Fruit fly (Drosophila melanogaster): ENCODE results near the gene Tsp.
A peak's percentile ranks its signal among the peaks of the same experiment; 100 is the strongest.

The Tsp gene

DNA sequence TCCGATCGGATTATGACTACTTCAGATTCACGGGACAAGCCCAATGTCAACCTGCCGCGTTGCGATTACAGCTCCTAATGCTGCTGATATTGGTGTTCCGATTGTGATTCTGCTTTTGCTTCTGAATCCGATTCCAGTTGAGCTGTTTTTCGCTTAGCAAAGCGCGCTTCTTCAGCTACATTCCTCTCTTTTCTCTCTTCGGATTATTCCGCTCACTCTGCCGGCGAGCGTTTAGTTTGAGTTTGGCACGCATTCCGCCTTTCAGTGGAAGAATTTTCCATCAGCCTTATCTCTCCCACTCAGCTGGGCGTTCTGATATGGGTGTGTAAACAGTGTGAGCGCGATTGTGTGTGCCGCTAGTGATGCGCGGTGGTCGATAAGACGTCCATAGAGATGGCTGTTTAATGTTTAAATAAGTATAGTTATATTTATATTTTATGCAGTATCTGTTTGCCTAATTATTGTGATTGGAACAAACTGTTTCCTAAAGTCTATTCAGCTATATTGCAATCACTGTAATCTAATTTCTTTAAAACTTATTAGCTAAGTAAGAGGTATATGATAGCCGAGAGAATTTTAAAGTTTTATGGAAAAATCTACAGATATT is 41.1 kb downstream of the Tsp start, which contains the start of gene Galt (continued):
- TF ChIP-seq NC2α (GFP tag; optimal IDR thresholded peaks at IDR 0.05) = no peak
- peak in 1 of 2 experiments; percentile 73 for TF ChIP-seq crp (GFP tag; optimal IDR thresholded peaks at IDR 0.05)
- no peak for TF ChIP-seq fd64A (GFP tag; optimal IDR thresholded peaks at IDR 0.05)
- TF ChIP-seq CG16779 (GFP tag; IDR thresholded peaks at IDR 0.05) = no peak
- TF ChIP-seq zfh2 (GFP tag; optimal IDR thresholded peaks at IDR 0.05) = no peak
- TF ChIP-seq CG3847 (GFP tag; IDR thresholded peaks at IDR 0.05) = no peak
- TF ChIP-seq CG32532 (GFP tag; IDR thresholded peaks at IDR 0.05) = peak; percentile 12; the same call in 1 of the 2 replicates
- TF ChIP-seq CG7271 (tag; optimal IDR thresholded peaks at IDR 0.05) = peak; percentile 35
- TF ChIP-seq CG10654 (GFP tag; optimal IDR thresholded peaks at IDR 0.05) = no peak
- peak; percentile 68 for TF ChIP-seq CG14710 (tag; optimal IDR thresholded peaks at IDR 0.05)
- no peak for TF ChIP-seq Doc2 (GFP tag; IDR thresholded peaks at IDR 0.05)
- TF ChIP-seq org-1 (GFP tag; optimal IDR thresholded peaks at IDR 0.05) = no peak
- TF ChIP-seq lola (GFP tag; optimal IDR thresholded peaks at IDR 0.05) = peak in 1 of 3 experiments; percentile 31
- TF ChIP-seq CG43689 (GFP tag; IDR thresholded peaks at IDR 0.05) = no peak
- peak; percentile 47; the same call in 1 of the 3 replicates for TF ChIP-seq mld (GFP tag; IDR thresholded peaks at IDR 0.05; ENCODE audit: partially characterized antibody)
- TF ChIP-seq CG7928 (GFP tag; optimal IDR thresholded peaks at IDR 0.05) = no peak
- peak; percentile 57; the same call in 1 of the 2 replicates for TF ChIP-seq GATAe (GFP tag; conservative IDR thresholded peaks at IDR 0.05)
- TF ChIP-seq CG2202 (tag; optimal IDR thresholded peaks at IDR 0.05) = peak; percentile 10
- TF ChIP-seq NfI (GFP tag; optimal IDR thresholded peaks at IDR 0.05) = peak; percentile 20
- no peak for TF ChIP-seq CG4854 (GFP tag; optimal IDR thresholded peaks at IDR 0.05)
- no peak for TF ChIP-seq CTCF (GFP tag; optimal IDR thresholded peaks at IDR 0.05)
- peak; percentile 57 for TF ChIP-seq kni (GFP tag; optimal IDR thresholded peaks at IDR 0.05)
- TF ChIP-seq CG34376 (GFP tag; optimal IDR thresholded peaks at IDR 0.05) = peak; percentile 90
- peak; percentile 51; the same call in 1 of the 2 replicates for TF ChIP-seq vvl (GFP tag; IDR thresholded peaks at IDR 0.05)
- peak; percentile 54 for TF ChIP-seq HLHmδ (GFP tag; optimal IDR thresholded peaks at IDR 0.05)
- TF ChIP-seq CG30403 (GFP tag; optimal IDR thresholded peaks at IDR 0.05) = peak; percentile 8
- TF ChIP-seq Adf1 (GFP tag; IDR thresholded peaks at IDR 0.05) = peak; percentile 41; the same call in 1 of the 2 replicates
- TF ChIP-seq CkIIα-i1 (GFP tag; IDR thresholded peaks at IDR 0.05) = no peak
- TF ChIP-seq sna (GFP tag; IDR thresholded peaks at IDR 0.05; ENCODE audit: partially characterized antibody) = peak; percentile 80; the same call in 1 of the 2 replicates
- peak; percentile 52 for TF ChIP-seq nmo (GFP tag; optimal IDR thresholded peaks at IDR 0.05)
- TF ChIP-seq HLH4C (GFP tag; IDR thresholded peaks at IDR 0.05; ENCODE audit: partially characterized antibody) = peak; percentile 94
- TF ChIP-seq sens (GFP tag) = peak; percentile 90
- peak; percentile 82 for TF ChIP-seq CG16813 (GFP tag; IDR thresholded peaks at IDR 0.05; ENCODE audit: partially characterized antibody)
- TF ChIP-seq tna (GFP tag; IDR thresholded peaks at IDR 0.05; ENCODE audit: partially characterized antibody) = peak; percentile 76; the same call in 1 of the 2 replicates
- TF ChIP-seq CoRest (tag; optimal IDR thresholded peaks at IDR 0.05) = peak; percentile 48
- TF ChIP-seq B-H2 (GFP tag; optimal IDR thresholded peaks at IDR 0.05) = peak; percentile 44
- peak; percentile 43 for TF ChIP-seq odd (GFP tag; optimal IDR thresholded peaks at IDR 0.05)
- TF ChIP-seq pita (GFP tag; optimal IDR thresholded peaks at IDR 0.05) = no peak
- TF ChIP-seq grau (tag; optimal IDR thresholded peaks at IDR 0.05) = peak; percentile 50
- no peak for TF ChIP-seq ap (GFP tag; IDR thresholded peaks at IDR 0.05)
- no peak for TF ChIP-seq da (GFP tag; optimal IDR thresholded peaks at IDR 0.05)
- peak; percentile 33 for TF ChIP-seq pzg (GFP tag; optimal IDR thresholded peaks at IDR 0.05)
- peak; percentile 61 for TF ChIP-seq Rfx (GFP tag; IDR thresholded peaks at IDR 0.05)
- peak; percentile 13 for TF ChIP-seq bcd (GFP tag; optimal IDR thresholded peaks at IDR 0.05)
- TF ChIP-seq CG15479 (GFP tag; optimal IDR thresholded peaks at IDR 0.05) = peak; percentile 59
- no peak for TF ChIP-seq ash1 (GFP tag; optimal IDR thresholded peaks at IDR 0.05)
- TF ChIP-seq exex (tag; optimal IDR thresholded peaks at IDR 0.05) = peak; percentile 66
- TF ChIP-seq CG10267 (tag; optimal IDR thresholded peaks at IDR 0.05) = peak; percentile 66
- no peak for TF ChIP-seq CG17912 (GFP tag; optimal IDR thresholded peaks at IDR 0.05)
